Fruit fly (Drosophila melanogaster) S2 (cell line): ENCODE measurements around the gene mia.

Experiments
- CG8478 ChIP-seq: fragments of >200 bp; optimal IDR thresholded peaks from 2 replicates; lab custom pipeline; 2018
- CTCF ChIP-seq, 2 experiments: fragments of >200 bp; optimal IDR thresholded peaks; 2 replicates each; lab custom pipeline; 2018

DNA sequence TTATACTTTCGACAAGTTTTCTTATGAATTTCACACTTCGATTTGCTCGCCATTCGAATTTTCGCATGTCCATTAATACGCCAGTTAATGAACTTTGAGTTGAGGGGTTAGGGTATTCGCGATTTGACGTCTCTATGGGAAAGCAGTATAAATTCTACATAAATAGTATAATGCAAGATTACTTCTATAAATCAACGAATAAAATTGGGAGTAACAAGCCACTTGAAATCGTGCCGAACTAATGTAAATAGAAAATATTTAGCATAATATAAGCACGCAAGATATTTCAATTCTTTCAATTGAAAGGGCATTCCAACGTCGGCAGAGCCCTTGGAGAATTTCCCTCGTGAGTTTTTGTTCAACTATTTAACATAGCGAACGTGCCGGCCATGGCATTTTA, 30.4 kb downstream of the mia start:
- TF ChIP-seq CG8478 (lab: Kevin White, UChicago) (no peak), CTCF (optimal IDR thresholded peaks at IDR 0.05; lab: Kevin White, UChicago) (no peak)
